Fruit fly (Drosophila melanogaster): ENCODE measurements around the gene tant.

DNA sequence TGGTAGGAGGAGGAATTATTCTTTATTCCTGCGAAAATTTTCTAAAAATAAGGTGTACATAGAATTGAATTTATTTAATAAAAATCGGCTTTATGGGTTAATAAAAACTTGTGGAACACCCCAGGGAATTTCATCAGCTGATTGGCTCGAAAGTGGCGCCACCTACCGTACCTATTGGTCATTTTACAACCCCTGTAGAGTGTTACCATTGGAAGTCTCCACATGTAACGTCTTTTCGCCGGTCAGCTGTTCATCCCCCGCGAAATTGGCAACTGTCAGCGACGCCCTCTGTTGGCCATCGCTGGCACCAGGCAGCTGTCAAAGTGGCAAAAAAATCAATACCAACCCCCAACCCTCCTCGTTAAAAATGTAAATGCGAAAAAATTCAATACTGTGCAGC lies 27.6 kb downstream of the tant start, which contains the start of gene CG13293:
- TF ChIP-seq sens-2 (GFP tag; IDR thresholded peaks at IDR 0.05) = no peak
- peak in 1 of 2 experiments; percentile 20 for TF ChIP-seq insv (GFP tag; optimal IDR thresholded peaks at IDR 0.05)
- TF ChIP-seq CG7372 (GFP tag; IDR thresholded peaks at IDR 0.05) = no peak
- TF ChIP-seq CG9876 (GFP tag; optimal IDR thresholded peaks at IDR 0.05) = no peak
- TF ChIP-seq az2 (GFP tag; optimal IDR thresholded peaks at IDR 0.05) = no peak
- TF ChIP-seq Pdp1 (GFP tag; optimal IDR thresholded peaks at IDR 0.05) = no peak
- TF ChIP-seq CG3281 (GFP tag; optimal IDR thresholded peaks at IDR 0.05) = no peak
- no peak for TF ChIP-seq Opbp (GFP tag; IDR thresholded peaks at IDR 0.05; ENCODE audit: partially characterized antibody)
- no peak for TF ChIP-seq Nf-YB (GFP tag; optimal IDR thresholded peaks at IDR 0.05)
- TF ChIP-seq NFAT (GFP tag; IDR thresholded peaks at IDR 0.05) = 0 out of 2 replicates have a peak, but pooled peaks have one; percentile 21
- no peak for TF ChIP-seq CG11398 (GFP tag; optimal IDR thresholded peaks at IDR 0.05)
- TF ChIP-seq CG8388 (GFP tag; optimal IDR thresholded peaks at IDR 0.05) = no peak

Measured in whole organism, embryonic.